Fruit fly (Drosophila melanogaster): ENCODE data around the gene CG15387.

CG15387 gene

DNA sequence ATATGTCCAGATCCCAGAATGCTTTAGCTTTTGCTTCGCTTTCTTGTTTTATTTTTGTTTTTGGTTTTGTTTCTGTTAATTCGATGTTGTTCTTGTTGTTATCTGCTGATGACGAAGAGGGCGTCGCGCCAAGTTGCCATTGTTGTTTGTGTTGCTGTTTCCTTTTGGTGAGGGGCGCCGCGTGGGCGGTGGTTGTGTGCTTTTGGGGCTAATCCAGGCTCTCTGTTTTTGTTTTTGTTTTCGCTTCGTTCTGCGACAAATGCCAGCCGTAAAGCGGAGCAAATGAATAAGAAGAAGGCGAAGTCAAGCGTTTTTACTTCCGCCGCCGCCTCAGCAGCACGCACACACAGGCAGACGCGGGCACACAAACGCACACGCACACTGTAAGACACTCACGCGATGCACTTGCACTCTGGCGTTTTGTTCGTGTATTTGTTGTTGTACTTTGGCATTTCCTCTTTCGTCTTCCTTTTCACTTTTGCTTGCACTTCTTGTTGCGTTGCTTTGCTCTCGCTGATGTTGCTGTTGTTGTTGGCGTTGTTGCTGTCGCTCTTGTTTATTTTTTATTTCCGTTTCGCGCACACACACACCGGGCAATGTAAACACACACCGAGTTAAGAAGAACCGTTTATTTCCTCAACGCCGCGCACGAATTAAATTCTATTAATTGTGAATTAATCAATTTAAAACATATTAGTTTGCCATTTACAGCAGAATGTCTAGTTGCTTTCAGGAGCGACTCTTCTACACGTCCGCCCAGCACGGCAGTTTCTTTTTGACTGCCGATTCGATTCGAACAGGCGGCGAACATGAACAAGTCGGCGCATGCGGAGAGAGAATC lies 47.9 kb downstream of the CG15387 start, which contains the start of gene aop (continued):
- TF ChIP-seq Xrp1 (GFP tag; IDR thresholded peaks at IDR 0.05) (no peak; the same call in 1 of the 2 replicates), CG8290 (GFP tag; optimal IDR thresholded peaks at IDR 0.05) (no peak), CG8290 (tag; optimal IDR thresholded peaks at IDR 0.05) (peak in 1 of 2 experiments; percentile 72), Jarid2 (GFP tag; optimal IDR thresholded peaks at IDR 0.05) (peak; percentile 98), Bgb (GFP tag; IDR thresholded peaks at IDR 0.05; ENCODE audit: partially characterized antibody) (peak; percentile 7; the same call in 1 of the 2 replicates), kni (GFP tag; optimal IDR thresholded peaks at IDR 0.05) (peak; percentile 72), CG13624 (GFP tag; optimal IDR thresholded peaks at IDR 0.05) (peak; percentile 15), CG4424 (GFP tag; optimal IDR thresholded peaks at IDR 0.05) (no peak), rib (GFP tag; IDR thresholded peaks at IDR 0.05) (peak; percentile 16; the same call in 1 of the 2 replicates), CG8944 (GFP tag; optimal IDR thresholded peaks at IDR 0.05) (peak; percentile 10), ERR (GFP tag; optimal IDR thresholded peaks at IDR 0.05) (no peak), CG17612 (GFP tag; IDR thresholded peaks at IDR 0.05) (no peak), Eip74EF (GFP tag; optimal IDR thresholded peaks at IDR 0.05) (peak in 1 of 2 experiments; percentile 49), dmrt99B (tag; optimal IDR thresholded peaks at IDR 0.05) (peak; percentile 7), Hand (GFP tag; optimal IDR thresholded peaks at IDR 0.05) (no peak), MTF-1 (GFP tag; optimal IDR thresholded peaks at IDR 0.05; ENCODE audit: borderline replicate concordance) (peak; percentile 48), CG43689 (GFP tag; IDR thresholded peaks at IDR 0.05) (no peak), bsh (GFP tag; optimal IDR thresholded peaks at IDR 0.05) (no peak), Dip2 (GFP tag; IDR thresholded peaks at IDR 0.05) (no peak), danr (GFP tag; IDR thresholded peaks at IDR 0.05) (no peak), pum (GFP tag; optimal IDR thresholded peaks at IDR 0.05) (no peak), slbo (GFP tag; IDR thresholded peaks at IDR 0.05) (no peak), YL-1 (GFP tag; optimal IDR thresholded peaks at IDR 0.05) (peak; percentile 14), zen (tag; optimal IDR thresholded peaks at IDR 0.05) (peak; percentile 68), CG15269 (tag; optimal IDR thresholded peaks at IDR 0.05) (peak; percentile 23), CG17359 (tag; optimal IDR thresholded peaks at IDR 0.05) (peak; percentile 35), CG17186 (GFP tag; optimal IDR thresholded peaks at IDR 0.05) (peak; percentile 8), Dref (GFP tag; IDR thresholded peaks at IDR 0.05) (no peak), CG11085 (GFP tag; IDR thresholded peaks at IDR 0.05) (no peak), Elba2 (GFP tag; optimal IDR thresholded peaks at IDR 0.05) (peak; percentile 30), CoRest (tag; optimal IDR thresholded peaks at IDR 0.05) (no peak), CG8359 (GFP tag; optimal IDR thresholded peaks at IDR 0.05; ENCODE audit: borderline replicate concordance) (no peak), CG11695 (GFP tag; IDR thresholded peaks at IDR 0.05) (no peak), kah (GFP tag; optimal IDR thresholded peaks at IDR 0.05) (peak; percentile 41), CG15514 (GFP tag; optimal IDR thresholded peaks at IDR 0.05) (peak; percentile 16), run (tag; optimal IDR thresholded peaks at IDR 0.05) (no peak), sisA (GFP tag; IDR thresholded peaks at IDR 0.05) (no peak), CG12071 (GFP tag; optimal IDR thresholded peaks at IDR 0.05) (peak; percentile 56), pho (GFP tag; optimal IDR thresholded peaks at IDR 0.05) (no peak), dm (GFP tag; optimal IDR thresholded peaks at IDR 0.05) (no peak), B-H2 (GFP tag; optimal IDR thresholded peaks at IDR 0.05) (peak; percentile 36), zfh2 (GFP tag; optimal IDR thresholded peaks at IDR 0.05) (no peak), CG13296 (GFP tag; optimal IDR thresholded peaks at IDR 0.05) (peak; percentile 48), CG7928 (GFP tag; optimal IDR thresholded peaks at IDR 0.05) (no peak), peb (GFP tag; IDR thresholded peaks at IDR 0.05) (no peak), sna (GFP tag; IDR thresholded peaks at IDR 0.05; ENCODE audit: partially characterized antibody) (no peak), crol (GFP tag; IDR thresholded peaks at IDR 0.05) (0 out of 2 replicates have a peak, but pooled peaks have one; percentile 23), CHES-1-like (GFP tag; optimal IDR thresholded peaks at IDR 0.05) (peak; percentile 40), Xbp1 (GFP tag; optimal IDR thresholded peaks at IDR 0.05) (no peak)

All from whole organism, embryonic.